Fruit fly (Drosophila melanogaster) Kc167 (cell line): ENCODE results near the gene Ibf2.

Experiments used
- Myc ChIP-seq: fragments of >200 bp; optimal IDR thresholded peaks from 2 replicates; lab custom pipeline; 2017; ENCODE audit warnings: missing external identifiers
- Sin3A ChIP-seq: fragments of >200 bp; optimal IDR thresholded peaks from 2 replicates; lab custom pipeline; 2018; ENCODE audit warnings: missing external identifiers
- insv ChIP-seq: fragments of >200 bp; optimal IDR thresholded peaks from 3 replicates; lab custom pipeline; 2018; ENCODE audit warnings: missing external identifiers
- psq ChIP-seq: fragments of >200 bp; optimal IDR thresholded peaks from 2 replicates; lab custom pipeline; 2017; ENCODE audit warnings: missing external identifiers

DNA sequence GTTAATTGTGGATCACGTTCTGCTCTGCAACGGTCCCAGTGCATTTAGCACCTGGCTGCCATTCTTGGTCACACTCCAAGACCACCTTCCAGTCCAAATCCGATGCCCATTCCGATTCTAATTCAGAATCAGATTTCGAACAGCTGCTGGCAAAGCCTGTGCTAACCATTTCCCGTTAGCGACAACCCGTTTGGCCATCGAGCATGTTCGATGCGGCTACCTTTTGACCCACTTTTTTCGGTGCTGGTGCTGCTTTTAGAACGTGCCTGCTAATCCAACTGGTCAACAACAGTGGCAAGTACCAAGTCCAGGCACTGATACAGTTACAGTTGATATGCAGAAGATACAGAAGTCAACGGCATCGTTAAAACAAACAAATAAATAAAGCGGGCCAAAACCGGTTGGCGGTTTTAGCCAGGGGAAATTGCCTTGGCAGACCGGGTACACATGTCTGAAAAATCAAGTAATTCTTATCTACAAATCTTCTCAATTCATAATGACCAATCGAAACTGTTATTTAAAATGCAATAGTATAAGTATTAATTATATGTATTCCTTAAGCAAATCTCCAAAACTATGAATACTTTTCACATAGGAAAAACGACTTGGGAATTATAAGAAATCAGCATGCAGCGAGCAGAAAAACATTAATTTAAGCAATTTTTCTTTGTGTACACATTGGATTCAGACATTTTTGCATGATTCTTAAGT, 9.1 kb downstream of the Ibf2 start:
- TF ChIP-seq Myc (lab: Kevin White, UChicago) (no peak), Sin3A (no peak), psq (no peak), insv (lab: Kevin White, UChicago) (no peak)
